Fruit fly (Drosophila melanogaster): ENCODE data around the gene cDIP.
A peak's percentile ranks its signal among the peaks of the same experiment; 100 is the strongest.

The cDIP gene

DNA sequence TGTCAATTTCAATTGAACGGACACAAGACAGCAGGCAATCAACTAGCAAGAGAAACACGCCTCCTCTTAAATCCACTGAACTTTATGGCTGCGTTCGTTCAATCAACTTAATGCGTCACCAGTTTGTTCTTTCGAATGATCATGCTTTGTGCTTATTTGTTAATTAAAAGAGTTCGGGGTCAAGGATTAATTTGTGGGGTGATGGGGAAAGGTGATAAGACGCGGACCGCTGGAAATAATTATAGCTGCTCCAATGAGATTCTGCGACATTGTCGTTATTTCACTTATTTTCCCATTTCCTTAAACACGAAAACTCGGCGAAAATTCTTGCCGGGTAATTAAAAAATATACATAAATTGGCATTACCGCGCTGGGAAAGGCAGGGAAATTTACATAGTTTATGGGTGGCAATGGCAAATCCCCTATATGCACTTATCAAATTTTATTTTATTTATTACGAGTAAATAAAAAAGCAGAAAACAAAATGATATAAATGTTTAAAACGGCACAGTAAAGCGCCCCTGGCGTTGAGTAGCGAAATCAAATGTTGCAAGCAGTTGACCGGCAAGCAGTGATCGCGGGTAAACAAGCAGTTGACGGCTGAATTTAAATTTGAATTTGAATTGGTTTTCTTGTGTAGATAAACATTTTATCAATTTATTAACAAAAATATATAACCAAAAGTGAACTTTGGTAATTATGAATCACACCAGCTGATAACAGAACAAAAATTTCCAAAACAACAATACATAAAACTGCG lies 23.7 kb upstream of the cDIP start:
- TF ChIP-seq Myc (optimal IDR thresholded peaks at IDR 0.05) (no peak), h (optimal IDR thresholded peaks at IDR 0.05) (peak; percentile 78)

DNA sequence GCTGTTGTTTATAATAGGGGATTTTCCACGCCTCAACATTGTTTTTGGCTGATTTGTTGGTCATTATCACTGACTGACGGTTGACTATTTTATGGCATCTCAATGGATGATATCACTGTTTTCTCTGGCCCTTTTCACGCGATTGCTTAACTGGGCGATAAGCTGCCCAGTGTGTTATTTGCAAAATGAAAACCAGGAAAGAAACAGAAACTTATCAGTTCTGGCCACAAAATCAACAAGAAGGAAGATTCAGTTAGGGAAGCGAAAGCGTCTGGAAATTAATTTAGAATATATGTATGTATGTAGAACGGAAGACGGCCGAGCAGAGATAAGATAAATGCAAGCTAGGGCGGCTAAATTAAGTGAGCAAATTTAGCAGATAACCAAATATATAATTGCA lies 21.1 kb upstream of the cDIP start:
- no peak for TF ChIP-seq psq (optimal IDR thresholded peaks at IDR 0.05)
- no peak for TF ChIP-seq h (optimal IDR thresholded peaks at IDR 0.05)
- no peak for TF ChIP-seq insv (optimal IDR thresholded peaks at IDR 0.05)
- no peak for TF ChIP-seq ttk (optimal IDR thresholded peaks at IDR 0.05)
- TF ChIP-seq Myc (optimal IDR thresholded peaks at IDR 0.05): no peak
- no peak for TF ChIP-seq Sin3A (optimal IDR thresholded peaks at IDR 0.05)

DNA sequence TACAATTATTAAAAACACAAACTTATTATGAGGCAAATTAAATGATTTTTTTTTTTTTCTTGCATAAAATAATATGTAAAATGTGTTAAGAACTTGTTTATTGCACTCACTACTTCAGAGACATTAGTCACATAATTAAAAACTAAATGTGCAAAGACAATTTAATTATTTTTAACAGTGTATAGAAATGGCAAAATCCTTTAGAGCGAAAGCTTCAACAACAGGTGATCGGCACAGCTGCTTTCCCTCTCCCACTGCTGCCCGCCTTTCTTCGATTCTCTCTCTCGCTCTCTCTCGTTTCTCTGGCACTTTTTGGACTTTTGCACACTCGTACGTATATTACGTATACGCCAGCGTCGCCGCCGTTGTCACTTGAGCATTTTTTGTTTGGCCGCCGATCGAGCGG lies 19.5 kb upstream of the cDIP start:
- TF ChIP-seq Sin3A (optimal IDR thresholded peaks at IDR 0.05) (no peak), Myc (optimal IDR thresholded peaks at IDR 0.05) (no peak), ttk (optimal IDR thresholded peaks at IDR 0.05) (no peak), insv (optimal IDR thresholded peaks at IDR 0.05) (no peak), psq (optimal IDR thresholded peaks at IDR 0.05) (no peak), h (optimal IDR thresholded peaks at IDR 0.05) (no peak)

DNA sequence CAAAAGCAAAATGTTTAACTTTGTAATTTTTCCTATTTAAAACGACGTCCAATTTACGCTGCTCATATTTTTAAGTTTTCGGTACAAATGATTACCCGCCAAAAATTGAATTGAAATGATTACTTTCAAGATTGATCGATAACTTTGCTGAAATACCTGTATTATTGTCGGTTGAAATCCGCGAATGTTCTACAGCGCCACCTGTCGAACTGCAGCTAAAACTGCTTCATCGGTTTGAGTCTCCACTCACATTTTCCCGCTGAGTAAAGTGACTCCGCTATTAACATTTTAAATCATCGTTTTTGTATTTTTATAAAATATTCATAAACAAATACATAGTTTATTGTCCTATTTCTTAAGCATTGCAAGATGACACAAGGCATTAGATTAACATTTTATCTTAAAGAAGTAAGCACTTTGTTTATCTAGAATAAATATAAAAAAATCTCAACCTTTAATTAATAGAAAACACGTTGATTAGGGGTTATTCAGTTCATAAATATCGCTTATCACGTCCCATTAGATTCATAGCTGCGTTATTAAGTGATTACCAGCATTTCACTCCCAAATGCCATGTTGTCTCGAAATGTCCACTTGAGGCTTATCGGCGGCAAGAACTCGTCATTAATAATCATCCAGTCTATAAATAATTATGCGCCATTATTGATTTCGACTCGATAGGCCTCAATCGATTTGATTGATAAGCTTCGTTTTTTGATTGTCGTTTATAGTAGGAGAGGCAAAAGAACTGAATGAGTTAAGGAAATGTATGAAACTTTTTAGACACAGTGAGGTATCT lies 18.9 kb upstream of the cDIP start:
- TF ChIP-seq h (optimal IDR thresholded peaks at IDR 0.05) (no peak), ttk (optimal IDR thresholded peaks at IDR 0.05) (no peak), psq (optimal IDR thresholded peaks at IDR 0.05) (no peak), Sin3A (optimal IDR thresholded peaks at IDR 0.05) (no peak), insv (optimal IDR thresholded peaks at IDR 0.05) (no peak), Myc (optimal IDR thresholded peaks at IDR 0.05) (no peak)

DNA sequence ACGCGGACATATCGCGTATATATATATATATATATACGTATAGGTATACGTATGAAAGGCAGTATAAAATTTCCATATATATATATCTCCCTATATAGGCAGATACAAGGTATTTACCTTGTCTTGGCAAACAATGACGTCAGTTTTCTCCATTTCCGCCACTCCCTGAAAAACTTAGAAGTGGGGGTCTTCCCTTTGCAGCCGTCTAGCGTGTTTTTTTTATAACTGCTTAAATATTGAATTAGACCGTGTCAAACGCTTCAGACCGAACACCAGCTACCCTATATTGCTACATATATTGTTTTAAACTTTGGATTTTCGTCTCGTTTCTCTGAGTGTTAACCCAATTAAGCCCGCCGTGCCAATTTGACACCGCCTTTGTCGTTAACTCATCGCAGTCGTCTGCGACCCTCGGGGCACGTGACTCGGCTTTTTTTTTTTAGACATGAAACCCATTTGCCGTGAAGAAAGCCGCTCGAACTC lies 15.8 kb upstream of the cDIP start:
- TF ChIP-seq psq (optimal IDR thresholded peaks at IDR 0.05) (no peak), Sin3A (optimal IDR thresholded peaks at IDR 0.05) (no peak), ttk (optimal IDR thresholded peaks at IDR 0.05) (no peak), h (optimal IDR thresholded peaks at IDR 0.05) (no peak), Myc (optimal IDR thresholded peaks at IDR 0.05) (no peak)

DNA sequence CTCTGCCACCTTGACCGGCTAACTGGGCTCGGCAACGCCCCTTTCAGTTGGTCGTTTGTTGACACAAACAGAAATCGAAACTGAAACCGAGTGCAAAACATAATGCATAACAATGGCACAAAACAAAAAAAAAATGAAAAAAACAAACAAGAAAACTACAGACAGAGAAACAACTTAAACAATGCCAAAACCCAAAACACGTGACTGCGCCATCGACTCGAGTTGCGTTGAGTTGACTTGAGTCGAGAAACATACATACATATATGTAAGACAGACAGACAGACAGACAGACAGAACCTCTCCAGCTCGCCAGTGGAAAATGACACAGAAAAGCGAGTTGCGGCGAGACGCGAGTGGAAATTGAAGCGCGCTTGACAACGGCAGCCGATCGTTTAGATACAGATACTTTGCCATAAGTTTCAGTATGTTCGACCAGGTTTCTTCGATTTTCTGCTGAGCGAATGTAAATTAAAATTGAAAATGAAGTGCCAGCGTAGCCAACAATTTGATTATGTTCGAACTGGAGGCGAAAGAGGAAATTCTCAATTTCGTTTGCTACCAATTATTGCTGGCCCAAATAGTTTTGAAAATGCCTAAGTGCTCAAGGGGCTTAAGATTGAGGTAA lies 8.7 kb upstream of the cDIP start:
- TF ChIP-seq Sin3A (optimal IDR thresholded peaks at IDR 0.05): no peak
- no peak for TF ChIP-seq ttk (optimal IDR thresholded peaks at IDR 0.05)
- no peak for TF ChIP-seq h (optimal IDR thresholded peaks at IDR 0.05)
- no peak for TF ChIP-seq insv (optimal IDR thresholded peaks at IDR 0.05)
- no peak for TF ChIP-seq psq (optimal IDR thresholded peaks at IDR 0.05)
- no peak for TF ChIP-seq Myc (optimal IDR thresholded peaks at IDR 0.05)

DNA sequence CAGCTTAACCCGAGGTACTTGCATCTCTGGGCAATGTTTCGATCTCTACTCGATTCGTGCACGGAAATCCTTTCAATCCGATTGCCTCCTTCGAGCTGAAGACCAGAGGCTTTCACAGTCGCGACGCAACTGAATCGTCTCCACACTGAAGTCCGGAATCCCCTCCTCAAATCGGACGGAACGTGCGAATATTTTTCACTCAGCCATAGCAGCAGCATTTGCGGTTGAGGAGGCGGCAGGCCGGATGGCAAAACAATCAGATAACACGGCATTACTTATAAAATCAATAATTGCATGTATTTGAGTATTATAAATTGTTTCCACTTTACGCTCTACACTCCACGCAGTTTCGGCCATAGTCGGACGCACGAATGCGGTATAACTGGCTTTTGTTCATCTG lies 7.2 kb upstream of the cDIP start, which contains the start of gene Snmp1:
Snmp1 (minus strand) TSS at position 101 of the 400 bp plus-strand sequence.
- TF ChIP-seq Myc (optimal IDR thresholded peaks at IDR 0.05): no peak
- no peak for TF ChIP-seq Sin3A (optimal IDR thresholded peaks at IDR 0.05)
- TF ChIP-seq psq (optimal IDR thresholded peaks at IDR 0.05): no peak
- no peak for TF ChIP-seq ttk (optimal IDR thresholded peaks at IDR 0.05)
- TF ChIP-seq h (optimal IDR thresholded peaks at IDR 0.05): no peak
- TF ChIP-seq insv (optimal IDR thresholded peaks at IDR 0.05): no peak

DNA sequence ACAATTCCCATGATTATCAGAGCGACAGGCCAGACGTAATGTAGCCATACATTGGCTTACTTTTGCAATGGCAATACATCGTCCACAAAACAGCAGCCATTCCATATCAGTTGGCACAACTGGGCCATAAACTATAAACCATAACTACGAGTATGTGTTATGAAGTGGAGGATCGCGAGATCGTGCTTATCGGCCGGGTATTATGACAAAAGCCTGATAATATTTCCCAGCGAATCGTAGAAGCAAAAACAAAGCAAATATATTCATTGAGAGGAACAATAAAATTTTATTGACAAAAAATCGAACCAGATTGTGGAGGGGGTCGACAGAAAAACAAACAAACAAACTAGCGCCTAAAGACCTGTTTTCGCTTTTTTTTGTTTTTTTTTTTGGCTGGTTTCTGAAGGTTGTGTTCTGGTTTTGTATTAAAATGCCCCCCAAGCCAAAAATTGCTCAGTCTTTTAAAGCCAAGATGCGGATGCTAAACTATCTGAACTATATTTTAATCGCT lies 2.5 kb upstream of the cDIP start, which contains the start of gene CG5810:
CG5810 (plus strand) TSS at position 461 of the 511 bp plus-strand sequence.
- no peak for TF ChIP-seq h (optimal IDR thresholded peaks at IDR 0.05)
- no peak for TF ChIP-seq psq (optimal IDR thresholded peaks at IDR 0.05)
- TF ChIP-seq insv (optimal IDR thresholded peaks at IDR 0.05): no peak
- TF ChIP-seq Sin3A (optimal IDR thresholded peaks at IDR 0.05): no peak
- TF ChIP-seq Myc (optimal IDR thresholded peaks at IDR 0.05): no peak
- TF ChIP-seq ttk (optimal IDR thresholded peaks at IDR 0.05): no peak

DNA sequence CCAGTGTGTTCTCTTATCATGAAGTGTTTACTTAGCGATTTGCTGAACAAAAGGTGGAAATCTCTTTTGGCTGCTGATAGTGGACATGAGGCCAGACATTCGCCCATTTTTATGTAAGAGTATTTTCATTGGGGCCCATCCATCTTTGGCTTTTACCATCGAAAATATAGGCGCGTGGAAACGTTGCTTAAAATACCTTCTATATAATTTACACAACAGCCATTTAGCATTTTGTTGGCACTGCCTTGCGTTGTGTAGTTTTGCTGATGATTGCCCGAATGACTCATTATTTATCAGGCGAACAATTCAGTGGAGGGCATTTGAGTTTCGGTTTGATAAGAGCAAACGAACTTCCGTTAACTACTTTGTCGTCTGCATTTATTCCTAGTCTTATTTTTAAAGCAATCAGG lies 733 bp upstream of the cDIP start:
- TF ChIP-seq psq (optimal IDR thresholded peaks at IDR 0.05) (no peak), h (optimal IDR thresholded peaks at IDR 0.05) (no peak), Myc (optimal IDR thresholded peaks at IDR 0.05) (no peak), insv (optimal IDR thresholded peaks at IDR 0.05) (no peak), ttk (optimal IDR thresholded peaks at IDR 0.05) (no peak), Sin3A (optimal IDR thresholded peaks at IDR 0.05) (no peak)

DNA sequence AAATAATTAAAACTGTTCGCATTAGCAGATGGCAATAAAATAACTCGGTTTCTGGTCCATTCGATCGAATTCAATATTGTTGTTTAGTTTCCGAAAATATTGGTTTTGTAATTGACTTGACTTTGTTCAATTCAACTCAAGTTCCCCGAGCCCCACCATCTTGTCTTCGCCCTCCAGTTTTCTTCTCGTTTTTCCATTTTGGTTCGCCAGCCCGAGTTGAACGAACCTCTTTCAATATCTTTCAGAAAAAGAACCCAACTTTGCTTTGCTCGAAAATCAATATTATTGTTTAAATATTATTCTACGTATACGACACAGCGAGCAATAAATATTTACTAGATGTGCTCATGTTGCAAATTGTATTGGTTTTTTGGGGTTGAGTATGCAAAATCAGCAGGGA lies 2.2 kb downstream of the cDIP start:
- no peak for TF ChIP-seq psq (optimal IDR thresholded peaks at IDR 0.05)
- no peak for TF ChIP-seq Myc (optimal IDR thresholded peaks at IDR 0.05)

DNA sequence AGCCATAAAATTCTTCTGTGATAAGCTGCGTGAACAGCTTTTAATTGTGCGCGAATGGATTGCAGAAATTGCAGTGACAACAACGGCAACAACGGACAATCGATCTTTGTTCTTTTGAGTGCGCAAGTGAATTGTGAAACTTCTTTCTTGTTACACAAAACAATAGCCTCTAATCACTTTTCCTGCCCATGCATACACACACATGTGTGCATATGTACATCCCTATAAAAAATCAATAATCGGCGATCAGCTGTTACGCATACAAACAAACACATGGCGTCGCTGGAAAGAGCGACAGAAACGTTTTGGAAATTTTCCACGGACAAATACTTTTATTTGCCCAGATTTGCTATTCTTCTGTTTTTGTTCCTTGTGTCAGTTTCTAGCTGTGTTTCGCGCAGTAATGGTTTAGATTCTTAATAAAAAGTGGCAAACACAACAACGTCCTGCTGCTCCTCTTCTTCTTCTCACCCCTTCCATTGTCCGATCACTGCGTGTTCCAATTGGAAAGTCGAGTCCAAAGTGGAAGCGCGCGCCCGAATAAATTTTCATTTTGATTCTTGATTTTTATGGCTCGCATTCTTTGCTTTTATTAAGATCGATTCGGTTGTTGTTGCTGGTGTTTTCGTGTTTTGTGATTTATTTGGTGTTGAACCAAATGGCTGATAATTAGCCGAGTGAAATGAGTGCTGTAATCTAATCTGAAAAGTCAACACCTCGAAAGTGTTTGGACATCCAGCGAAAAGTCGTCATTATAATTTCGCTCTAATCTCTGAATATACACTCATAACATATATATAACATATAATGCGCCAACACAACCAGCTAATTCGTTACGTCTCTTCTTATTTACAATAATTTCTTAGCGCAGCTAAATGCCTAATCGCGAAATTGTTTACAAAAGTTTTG lies 4.1 kb downstream of the cDIP start:
- no peak for TF ChIP-seq psq (optimal IDR thresholded peaks at IDR 0.05)
- TF ChIP-seq Sin3A (optimal IDR thresholded peaks at IDR 0.05): no peak
